Worm (Caenorhabditis elegans): ENCODE data around the gene F43C1.5.

ce11 chrIII:4228008-4228407 is 933 bp upstream of the F43C1.5 start, which contains the start of gene mpk-1:
- no peak for TF ChIP-seq elt-2 (tag; optimal IDR thresholded peaks at IDR 0.05)
- TF ChIP-seq nfya-1 (tag; optimal IDR thresholded peaks at IDR 0.05), result no peak
- TF ChIP-seq pha-4 (tag; optimal IDR thresholded peaks at IDR 0.05), result no peak
